Worm (Caenorhabditis elegans) whole organism, L4 larva: ENCODE data around the gene F14D7.18.
A peak's percentile ranks its signal among the peaks of the same experiment; 100 is the strongest.

Experiments used
- F10B5.3 ChIP-seq: sonication (generic microtip); optimal IDR thresholded peaks from 2 replicates; lab custom pipeline; 2016; ENCODE audit warnings: mild to moderate bottlenecking, missing genetic modification characterization, missing compliant biosample characterization
- F26F4.8 ChIP-seq: fragments of 200-800 bp; sonication (Bioruptor generic); conservative IDR thresholded peaks from 2 replicates; pipeline ENCODE4 v1.3.6; 2022; ENCODE audit warnings: missing genetic modification characterization, missing compliant biosample characterization
- F44E2.7 ChIP-seq: fragments of 200-800 bp; sonication (Bioruptor generic); IDR thresholded peaks from 2 replicates; pipeline ENCODE4 v2.1.2; 2022; ENCODE audit warnings: missing genetic modification characterization, missing compliant biosample characterization
- F49E8.2 ChIP-seq: sonication (generic microtip); optimal IDR thresholded peaks from 2 replicates; lab custom pipeline; 2016; ENCODE audit warnings: missing compliant biosample characterization, mild to moderate bottlenecking, missing genetic modification characterization, borderline replicate concordance
- T26A8.4 ChIP-seq: fragments of 200-800 bp; sonication (Bioruptor generic); IDR thresholded peaks from 2 replicates; pipeline ENCODE4 v1.3.6; 2022; ENCODE audit warnings: missing genetic modification characterization, missing compliant biosample characterization
- ZK546.5 ChIP-seq, 2 experiments: sonication (generic microtip); optimal IDR thresholded peaks; 2 replicates each; lab custom pipeline; 2017; ENCODE audit warnings: missing biosample characterization in 2 of 2, missing genetic modification characterization in 2 of 2
- ama-1 ChIP-seq: fragments of 150-350 bp; optimal IDR thresholded peaks from 2 replicates; lab custom pipeline; 2014; ENCODE audit warnings: inconsistent platforms, mixed read lengths
- ceh-82 ChIP-seq: sonication (generic microtip); optimal IDR thresholded peaks from 2 replicates; lab custom pipeline; 2017; ENCODE audit warnings: missing biosample characterization, missing genetic modification characterization
- ces-1 ChIP-seq: fragments of 150-350 bp; sonication (generic microtip); optimal IDR thresholded peaks from 4 replicates; lab custom pipeline; 2014; ENCODE audit warnings: missing biosample characterization, missing genetic modification reagents, missing genetic modification characterization
- ctbp-1 ChIP-seq: fragments of 200-800 bp; sonication (Bioruptor generic); IDR thresholded peaks from 2 replicates; pipeline ENCODE4 v1.3.6; 2022; ENCODE audit warnings: missing genetic modification reagents, missing genetic modification characterization, missing compliant biosample characterization
- daf-12 ChIP-seq: fragments of 150-350 bp; optimal IDR thresholded peaks from 2 replicates; lab custom pipeline; 2014; ENCODE audit warnings: missing biosample characterization, missing genetic modification reagents, missing genetic modification characterization
- egl-43 ChIP-seq: fragments of 200-800 bp; sonication (Bioruptor generic); IDR thresholded peaks from 2 replicates; pipeline ENCODE4 v1.3.6; 2022; ENCODE audit warnings: missing genetic modification reagents, missing genetic modification characterization, missing compliant biosample characterization
- fkh-10 ChIP-seq: fragments of 150-350 bp; optimal IDR thresholded peaks from 2 replicates; lab custom pipeline; 2014; ENCODE audit warnings: missing biosample characterization, missing genetic modification reagents, missing genetic modification characterization
- hif-1 ChIP-seq, 2 experiments: sonication (generic microtip); optimal IDR thresholded peaks; 2 replicates each; lab custom pipeline; 2016 to 2017; ENCODE audit warnings: missing compliant biosample characterization in 2 of 2, missing genetic modification characterization in 2 of 2, missing genetic modification reagents in 2 of 2, missing genotype in 2 of 2, mild to moderate bottlenecking in 1 of 2
- lim-7 ChIP-seq: fragments of 200-800 bp; sonication (Bioruptor generic); IDR thresholded peaks from 2 replicates; pipeline ENCODE4 v1.3.6; 2022; ENCODE audit warnings: missing genetic modification characterization, missing compliant biosample characterization
- lin-1 ChIP-seq: fragments of 200-800 bp; sonication (Bioruptor generic); IDR thresholded peaks from 2 replicates; pipeline ENCODE4 v1.3.6; 2022; ENCODE audit warnings: missing genetic modification reagents, missing genetic modification characterization, missing compliant biosample characterization
- lin-13 ChIP-seq: fragments of 150-350 bp; optimal IDR thresholded peaks from 2 replicates; lab custom pipeline; 2014; ENCODE audit warnings: missing biosample characterization, missing genetic modification reagents, missing genetic modification characterization
- lin-29 ChIP-seq: fragments of 200-800 bp; sonication (Bioruptor generic); IDR thresholded peaks from 2 replicates; pipeline ENCODE4 v1.3.6; 2022; ENCODE audit warnings: missing genetic modification reagents, missing genetic modification characterization, missing compliant biosample characterization
- madf-9 ChIP-seq: fragments of 200-800 bp; sonication (Bioruptor generic); conservative IDR thresholded peaks from 2 replicates; pipeline ENCODE4 v1.3.6; 2022; ENCODE audit warnings: missing genetic modification reagents, missing genetic modification characterization, missing compliant biosample characterization
- mdl-1 ChIP-seq, 2 experiments: fragments of 150-350 bp in 1 of 2; sonication (generic microtip) in 1 of 2; optimal IDR thresholded peaks; 2 replicates each; lab custom pipeline; 2014 to 2017; ENCODE audit warnings: missing biosample characterization in 2 of 2, missing genetic modification characterization in 2 of 2
- mdt-29 ChIP-seq: fragments of 200-800 bp; sonication (Bioruptor generic); IDR thresholded peaks from 2 replicates; pipeline ENCODE4 v1.3.6; 2022; ENCODE audit warnings: missing genetic modification reagents, missing genetic modification characterization, missing compliant biosample characterization
- mep-1 ChIP-seq: fragments of 150-350 bp; sonication (generic microtip); optimal IDR thresholded peaks from 3 replicates; lab custom pipeline; 2014; ENCODE audit warnings: missing biosample characterization, missing genetic modification characterization
- mxl-2 ChIP-seq: fragments of 200-800 bp; sonication (Bioruptor generic); conservative IDR thresholded peaks from 2 replicates; pipeline ENCODE4 v1.3.6; 2022; ENCODE audit warnings: missing genetic modification reagents, missing genetic modification characterization, missing compliant biosample characterization
- nhr-10 ChIP-seq: fragments of 150-350 bp; optimal IDR thresholded peaks from 2 replicates; lab custom pipeline; 2014; ENCODE audit warnings: missing biosample characterization, missing genetic modification characterization
- nhr-11 ChIP-seq: fragments of 150-350 bp; optimal IDR thresholded peaks from 2 replicates; lab custom pipeline; 2014; ENCODE audit warnings: missing biosample characterization, missing genetic modification characterization
- nhr-111 ChIP-seq: fragments of 200-800 bp; sonication (Bioruptor generic); optimal IDR thresholded peaks from 2 replicates; lab custom pipeline; 2018; ENCODE audit warnings: mild to moderate bottlenecking, missing genetic modification characterization, missing compliant biosample characterization
- nhr-42 ChIP-seq: fragments of 200-800 bp; sonication (Bioruptor generic); IDR thresholded peaks from 2 replicates; pipeline ENCODE4 v1.3.6; 2022; ENCODE audit warnings: missing genetic modification characterization, missing compliant biosample characterization
- pha-4 ChIP-seq, 2 experiments: fragments of 150-350 bp in 1 of 2; fragments of 200-800 bp in 1 of 2; sonication (Bioruptor generic) in 1 of 2; IDR thresholded peaks in 1 of 2; optimal IDR thresholded peaks in 1 of 2; 2 replicates each; pipeline versions ENCODE4 v1.3.6 to Lab custom; 2014 to 2022; ENCODE audit warnings: missing genetic modification characterization in 2 of 2, missing genetic modification reagents in 2 of 2, missing biosample characterization in 1 of 2, missing compliant biosample characterization in 1 of 2
- rbr-2 ChIP-seq: sonication (generic microtip); optimal IDR thresholded peaks from 2 replicates; lab custom pipeline; 2016; ENCODE audit warnings: missing genotype, missing genetic modification characterization, missing compliant biosample characterization
- set-16 ChIP-seq: fragments of 200-800 bp; sonication (Bioruptor generic); IDR thresholded peaks from 2 replicates; pipeline ENCODE4 v1.3.6; 2022; ENCODE audit warnings: missing genetic modification reagents, missing genetic modification characterization, missing compliant biosample characterization
- snpc-4 ChIP-seq: fragments of 150-350 bp; optimal IDR thresholded peaks from 2 replicates; lab custom pipeline; 2014; ENCODE audit warnings: missing biosample characterization, missing genetic modification characterization
- spr-1 ChIP-seq: sonication (generic microtip); optimal IDR thresholded peaks from 2 replicates; lab custom pipeline; 2016; ENCODE audit warnings: mild to moderate bottlenecking, missing genetic modification characterization, missing compliant biosample characterization
- tag-97 ChIP-seq: fragments of 200-800 bp; sonication (Bioruptor generic); IDR thresholded peaks from 2 replicates; pipeline ENCODE4 v1.3.6; 2022; ENCODE audit warnings: missing genetic modification characterization, missing compliant biosample characterization
- unc-130 ChIP-seq: sonication (generic microtip); optimal IDR thresholded peaks from 2 replicates; lab custom pipeline; 2016; ENCODE audit warnings: missing genetic modification reagents, missing genetic modification characterization, missing compliant biosample characterization
- vab-7 ChIP-seq: fragments of 200-800 bp; sonication (Bioruptor generic); IDR thresholded peaks from 2 replicates; pipeline ENCODE4 v1.3.6; 2022; ENCODE audit warnings: missing genetic modification reagents, missing genetic modification characterization, missing compliant biosample characterization
- zfp-2 ChIP-seq: sonication (generic microtip); optimal IDR thresholded peaks from 2 replicates; lab custom pipeline; 2016; ENCODE audit warnings: mild to moderate bottlenecking, missing genetic modification characterization, missing compliant biosample characterization
- ztf-11 ChIP-seq: fragments of 150-350 bp; optimal IDR thresholded peaks from 2 replicates; lab custom pipeline; 2014; ENCODE audit warnings: missing biosample characterization, missing genetic modification characterization
- ztf-7 ChIP-seq: fragments of 150-350 bp; optimal IDR thresholded peaks from 2 replicates; lab custom pipeline; 2014; ENCODE audit warnings: missing biosample characterization, missing genetic modification characterization

The F14D7.18 gene

DNA sequence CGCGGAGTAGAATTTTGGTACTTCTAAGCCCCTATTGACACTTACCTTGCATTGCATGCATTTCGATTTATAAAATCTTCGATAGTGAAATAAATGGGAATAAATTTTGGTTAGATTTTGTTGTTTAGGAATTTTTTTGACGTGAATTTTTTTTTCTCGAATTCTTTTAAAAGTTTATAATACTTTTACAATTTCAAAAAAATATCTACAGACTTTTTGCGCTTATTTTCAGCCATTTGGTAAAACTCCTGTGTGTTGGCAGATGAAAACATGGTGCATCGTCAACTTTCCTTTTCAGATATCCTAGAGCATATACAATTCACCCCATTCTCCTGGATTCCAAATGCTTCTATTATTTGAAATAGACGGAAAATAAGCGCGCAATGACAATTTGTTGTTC is at the start of gene F14D7.18:
F14D7.18 (minus strand) TSS at position 101 of the 400 bp plus-strand sequence.
- TF ChIP-seq snpc-4 (no peak), nhr-10 (tag; lab: Kevin White, UChicago) (no peak), ces-1 (GFP tag; lab: Kevin White, UChicago) (no peak), T26A8.4 (GFP tag; lab: Robert Waterston, UW) (no peak), ztf-11 (no peak), ZK546.5 (tag; optimal IDR thresholded peaks at IDR 0.05; lab: Kevin White, UChicago) (no peak), ceh-82 (no peak), pha-4 (GFP tag; IDR thresholded peaks at IDR 0.05; lab: Robert Waterston, UW) (no peak), pha-4 (tag; optimal IDR thresholded peaks at IDR 0.05; lab: Kevin White, UChicago) (no peak), rbr-2 (no peak), spr-1 (no peak), unc-130 (GFP tag; lab: Kevin White, UChicago) (no peak), lin-1 (GFP tag; lab: Robert Waterston, UW) (no peak), F49E8.2 (tag; lab: Kevin White, UChicago) (no peak), ztf-7 (tag; lab: Kevin White, UChicago) (no peak)

ce11 chrV:14336655-14337054 is 46.1 kb upstream of the F14D7.18 start, which contains the start of gene srm-6:
TSS of gene srm-6 (plus strand) at chrV:14336955.
- no peak for TF ChIP-seq zfp-2
- TF ChIP-seq ama-1: no peak
- TF ChIP-seq spr-1: no peak
- TF ChIP-seq nhr-11 (tag; lab: Kevin White, UChicago): no peak
- no peak for TF ChIP-seq F10B5.3 (tag; lab: Kevin White, UChicago)
- no peak for TF ChIP-seq egl-43 (GFP tag; lab: Robert Waterston, UW)
- TF ChIP-seq ZK546.5 (tag; optimal IDR thresholded peaks at IDR 0.05; lab: Kevin White, UChicago): no peak
- TF ChIP-seq ctbp-1: no peak
- TF ChIP-seq F49E8.2 (tag; lab: Kevin White, UChicago): no peak
- TF ChIP-seq mdt-29: no peak
- no peak for TF ChIP-seq set-16 (GFP tag; lab: Robert Waterston, UW)
- TF ChIP-seq mxl-2 (GFP tag; lab: Robert Waterston, UW): no peak
- no peak for TF ChIP-seq nhr-42 (GFP tag; lab: Robert Waterston, UW)
- TF ChIP-seq fkh-10 (GFP tag; lab: Kevin White, UChicago): no peak

ce11 chrV:14334901-14335300 is 44.4 kb upstream of the F14D7.18 start, which contains the start of gene srm-5:
TSS of gene srm-5 (plus strand) at chrV:14335201.
- TF ChIP-seq fkh-10 (GFP tag; lab: Kevin White, UChicago) (no peak), nhr-10 (tag; lab: Kevin White, UChicago) (no peak), F44E2.7 (GFP tag; lab: Robert Waterston, UW) (no peak), mep-1 (no peak)

- TF ChIP-seq madf-9 (GFP tag; lab: Robert Waterston, UW): no peak
- no peak for TF ChIP-seq nhr-10 (tag; lab: Kevin White, UChicago)
- TF ChIP-seq tag-97 (GFP tag; lab: Robert Waterston, UW): no peak
- TF ChIP-seq hif-1 (tag; optimal IDR thresholded peaks at IDR 0.05; lab: Kevin White, UChicago): no peak
- TF ChIP-seq daf-12 (tag; lab: Kevin White, UChicago): no peak
- no peak for TF ChIP-seq F49E8.2 (tag; lab: Kevin White, UChicago)
- no peak for TF ChIP-seq T26A8.4 (GFP tag; lab: Robert Waterston, UW)
- TF ChIP-seq vab-7 (GFP tag; lab: Robert Waterston, UW): no peak
These were observed 42.6 kb upstream of the F14D7.18 start, which contains the start of gene srm-4 for ce11 chrV:14333116-14333515. TSS of gene srm-4 (plus strand) at chrV:14333416.

DNA sequence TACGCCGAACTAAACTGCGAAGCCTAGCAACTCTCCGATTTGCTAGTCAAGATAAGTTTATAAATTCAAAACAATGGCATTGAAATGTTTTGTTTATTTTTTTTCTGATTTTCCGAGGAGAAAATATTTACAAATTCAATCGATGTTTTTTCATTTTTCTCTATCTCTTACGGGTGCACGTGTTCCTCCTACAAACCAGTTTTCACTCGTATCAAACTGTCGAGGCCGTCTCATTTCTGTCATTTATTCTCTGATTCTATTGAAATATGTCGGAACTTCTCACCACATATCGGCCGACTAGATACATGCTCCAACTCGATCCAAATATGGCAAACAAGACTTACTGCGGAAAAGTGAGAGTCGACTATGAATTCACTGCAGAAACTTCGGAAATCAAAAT is 40.9 kb upstream of the F14D7.18 start, which contains the start of gene F47B8.8:
F47B8.8 (plus strand) TSS at position 257 of the 400 bp plus-strand sequence.
- TF ChIP-seq lim-7 (GFP tag; lab: Robert Waterston, UW): no peak
- no peak for TF ChIP-seq lin-13 (GFP tag; lab: Kevin White, UChicago)
- no peak for TF ChIP-seq F26F4.8
- TF ChIP-seq mdl-1 (tag; optimal IDR thresholded peaks at IDR 0.05; lab: Kevin White, UChicago): peak in 1 of 2 experiments; percentile 13
- TF ChIP-seq lin-29 (GFP tag; lab: Robert Waterston, UW): no peak
- TF ChIP-seq ztf-11: no peak
- TF ChIP-seq hif-1 (tag; optimal IDR thresholded peaks at IDR 0.05; lab: Kevin White, UChicago): no peak
- no peak for TF ChIP-seq nhr-11 (tag; lab: Kevin White, UChicago)
- no peak for TF ChIP-seq nhr-111 (GFP tag; lab: Kevin White, UChicago)
